Worm (Caenorhabditis elegans): ENCODE results near the gene zmp-6.

Gene zmp-6

ce11 chrIII:7273718-7274117 lies 26.1 kb upstream of the zmp-6 start (continued):
- TF ChIP-seq snu-23 (GFP tag; optimal IDR thresholded peaks at IDR 0.05) (peak; percentile 34), blmp-1 (tag; optimal IDR thresholded peaks at IDR 0.05) (peak; percentile 56), efl-1 (optimal IDR thresholded peaks at IDR 0.05) (no peak), efl-1 (GFP tag; optimal IDR thresholded peaks at IDR 0.05 in 1 of 2) (peak in 1 of 2 experiments; percentile 72), tbx-2 (tag; optimal IDR thresholded peaks at IDR 0.05) (peak; percentile 38), nhr-19 (GFP tag; conservative IDR thresholded peaks at IDR 0.05) (0 out of 2 replicates have a peak, but pooled peaks have one; percentile 28), swsn-7 (tag; optimal IDR thresholded peaks at IDR 0.05) (no peak), nhr-85 (tag) (peak; percentile 82), nhr-71 (tag; optimal IDR thresholded peaks at IDR 0.05) (peak; percentile 67), nhr-47 (tag; optimal IDR thresholded peaks at IDR 0.05) (peak; percentile 12), ceh-8 (GFP tag; optimal IDR thresholded peaks at IDR 0.05) (no peak), ces-1 (GFP tag; optimal IDR thresholded peaks at IDR 0.05) (no peak)

ce11 chrIII:7272828-7273227 lies 25.2 kb upstream of the zmp-6 start:
- TF ChIP-seq C16A3.4 (tag; optimal IDR thresholded peaks at IDR 0.05) (peak; percentile 21), swsn-7 (tag; optimal IDR thresholded peaks at IDR 0.05) (peak; percentile 37), hlh-4 (tag; optimal IDR thresholded peaks at IDR 0.05) (no peak), dpl-1 (GFP tag; optimal IDR thresholded peaks at IDR 0.05) (peak in 2 of 3 experiments; percentile 53 to 64), fkh-8 (tag; optimal IDR thresholded peaks at IDR 0.05) (no peak), nhr-28 (tag; optimal IDR thresholded peaks at IDR 0.05) (no peak), blmp-1 (tag; optimal IDR thresholded peaks at IDR 0.05) (peak; percentile 96), nhr-90 (tag; optimal IDR thresholded peaks at IDR 0.05; ENCODE audit: poor library complexity) (peak; percentile 82), ceh-8 (GFP tag; optimal IDR thresholded peaks at IDR 0.05) (no peak), mdl-1 (tag; optimal IDR thresholded peaks at IDR 0.05) (peak in 1 of 2 experiments; percentile 84), lin-14 (GFP tag; optimal IDR thresholded peaks at IDR 0.05) (peak; percentile 87), alr-1 (tag; optimal IDR thresholded peaks at IDR 0.05; ENCODE audit: borderline replicate concordance) (no peak), nhr-85 (tag) (peak; percentile 96), nhr-77 (tag; optimal IDR thresholded peaks at IDR 0.05) (no peak), pqm-1 (tag; optimal IDR thresholded peaks at IDR 0.05) (no peak), nhr-20 (tag; optimal IDR thresholded peaks at IDR 0.05) (peak; percentile 97), nhr-84 (tag; optimal IDR thresholded peaks at IDR 0.05) (no peak), unc-98 (GFP tag; IDR thresholded peaks at IDR 0.05) (no peak), snpc-4 (tag; optimal IDR thresholded peaks at IDR 0.05) (no peak), pax-3 (tag; optimal IDR thresholded peaks at IDR 0.05) (no peak), xbp-1 (tag; optimal IDR thresholded peaks at IDR 0.05) (peak; percentile 40), nhr-47 (tag; optimal IDR thresholded peaks at IDR 0.05) (peak; percentile 56), unc-130 (tag; optimal IDR thresholded peaks at IDR 0.05) (peak; percentile 77), aly-2 (tag; optimal IDR thresholded peaks at IDR 0.05) (no peak), lin-13 (GFP tag; optimal IDR thresholded peaks at IDR 0.05) (peak; percentile 46), nhr-71 (tag; optimal IDR thresholded peaks at IDR 0.05) (peak; percentile 90), nhr-19 (GFP tag; conservative IDR thresholded peaks at IDR 0.05) (peak; percentile 79), vab-15 (tag; optimal IDR thresholded peaks at IDR 0.05) (no peak), lin-35 (GFP tag; optimal IDR thresholded peaks at IDR 0.05) (peak in 1 of 2 experiments; percentile 79), C04F5.9 (tag; optimal IDR thresholded peaks at IDR 0.05) (no peak), irx-1 (tag; optimal IDR thresholded peaks at IDR 0.05) (peak; percentile 21), ztf-4 (tag; optimal IDR thresholded peaks at IDR 0.05) (peak; percentile 2), fkh-10 (GFP tag; optimal IDR thresholded peaks at IDR 0.05) (no peak), grh-1 (GFP tag; IDR thresholded peaks at IDR 0.05) (peak; percentile 53), tbx-2 (tag; optimal IDR thresholded peaks at IDR 0.05) (peak; percentile 69), sptf-1 (tag; optimal IDR thresholded peaks at IDR 0.05) (no peak), efl-1 (optimal IDR thresholded peaks at IDR 0.05) (peak; percentile 2 to 53), efl-1 (GFP tag; optimal IDR thresholded peaks at IDR 0.05 in 1 of 2) (peak; percentile 24 to 95), pag-3 (tag; optimal IDR thresholded peaks at IDR 0.05; ENCODE audit: borderline replicate concordance, insufficient read depth) (no peak), lin-15B (tag; optimal IDR thresholded peaks at IDR 0.05) (no peak), rnt-1 (tag; optimal IDR thresholded peaks at IDR 0.05) (peak; percentile 27), mep-1 (tag; optimal IDR thresholded peaks at IDR 0.05) (peak; percentile 82), unc-62 (GFP tag; optimal IDR thresholded peaks at IDR 0.05) (no peak), ceh-82 (tag; optimal IDR thresholded peaks at IDR 0.05) (peak in 1 of 3 experiments; percentile 8), nhr-11 (tag; optimal IDR thresholded peaks at IDR 0.05) (no peak), elt-3 (tag; optimal IDR thresholded peaks at IDR 0.05) (peak in 5 of 6 experiments; percentile 27 to 94 (median 77)), Y116A8C.19 (tag; optimal IDR thresholded peaks at IDR 0.05; ENCODE audit: borderline replicate concordance) (no peak)

Measured in whole organism, L1 larva.